Worm (Caenorhabditis elegans) whole organism, L4 larva: Measurements from ENCODE around the gene sre-33.

ENCODE experiments used
- ces-1 ChIP-seq: fragments of 150-350 bp; sonication (generic microtip); optimal IDR thresholded peaks from 4 replicates; lab custom pipeline; 2014; ENCODE audit warnings: missing biosample characterization, missing genetic modification reagents, missing genetic modification characterization
- fos-1 ChIP-seq: fragments of 150-350 bp; optimal IDR thresholded peaks from 2 replicates; lab custom pipeline; 2014; ENCODE audit warnings: missing biosample characterization, missing genetic modification characterization
- gei-8 ChIP-seq: fragments of 200-800 bp; sonication (Bioruptor generic); optimal IDR thresholded peaks from 2 replicates; lab custom pipeline; 2018; ENCODE audit warnings: mild to moderate bottlenecking, missing genetic modification characterization, missing compliant biosample characterization
- mdl-1 ChIP-seq, 2 experiments: fragments of 150-350 bp in 1 of 2; sonication (generic microtip) in 1 of 2; optimal IDR thresholded peaks; 2 replicates each; lab custom pipeline; 2014 to 2017; ENCODE audit warnings: missing biosample characterization in 2 of 2, missing genetic modification characterization in 2 of 2
- unc-130 ChIP-seq: sonication (generic microtip); optimal IDR thresholded peaks from 2 replicates; lab custom pipeline; 2016; ENCODE audit warnings: missing genetic modification reagents, missing genetic modification characterization, missing compliant biosample characterization
- ztf-11 ChIP-seq: fragments of 150-350 bp; optimal IDR thresholded peaks from 2 replicates; lab custom pipeline; 2014; ENCODE audit warnings: missing biosample characterization, missing genetic modification characterization

DNA sequence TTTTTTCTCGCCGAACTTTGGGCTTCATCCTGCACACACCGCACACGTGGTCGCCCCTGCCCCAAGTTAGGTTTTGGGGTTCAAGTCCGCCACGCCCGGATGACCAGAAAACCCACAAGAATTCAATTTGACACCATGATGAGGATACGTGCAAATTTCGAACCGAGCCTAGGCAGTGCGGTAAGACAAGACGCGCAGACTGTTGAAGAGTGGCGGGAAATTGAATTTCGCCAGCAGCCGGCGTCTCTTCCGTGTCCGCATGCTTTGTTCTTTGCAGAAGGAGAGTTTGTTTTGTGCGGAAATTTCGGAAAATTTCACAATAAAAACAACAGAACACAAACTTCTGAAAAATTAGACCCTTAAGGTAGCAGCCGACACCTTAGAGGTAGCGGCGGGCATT is 46.9 kb downstream of the sre-33 start:
- no peak for TF ChIP-seq fos-1 (tag; lab: Kevin White, UChicago)
- TF ChIP-seq unc-130 (GFP tag; lab: Kevin White, UChicago) = no peak
- no peak for TF ChIP-seq gei-8 (GFP tag; lab: Kevin White, UChicago)
- no peak for TF ChIP-seq ztf-11 (tag; lab: Kevin White, UChicago)
- no peak for TF ChIP-seq mdl-1 (tag; optimal IDR thresholded peaks at IDR 0.05; lab: Kevin White, UChicago)
- TF ChIP-seq ces-1 = peak; percentile 65
